Worm (Caenorhabditis elegans): Measurements from ENCODE around the gene txt-5.

- TF ChIP-seq tbx-2 (tag; optimal IDR thresholded peaks at IDR 0.05) (no peak), elt-3 (tag; optimal IDR thresholded peaks at IDR 0.05) (no peak), ceh-16 (tag; optimal IDR thresholded peaks at IDR 0.05) (no peak), zag-1 (tag; optimal IDR thresholded peaks at IDR 0.05) (no peak), snpc-4 (tag; optimal IDR thresholded peaks at IDR 0.05) (no peak)
Measured at ce11 chrV:7848251-7848650, 11.3 kb upstream of the txt-5 start.

Data from whole organism, L3 larva.